Worm (Caenorhabditis elegans) whole organism, L4 larva: ENCODE results near the gene clec-256.
"Not testable (repeated sequence)": the region's sequence is repeated elsewhere in the genome, so short reads cannot be mapped to it uniquely, and the experiment has no call there.

Experiments used
- egl-43 ChIP-seq: fragments of 200-800 bp; sonication (Bioruptor generic); IDR thresholded peaks from 2 replicates; pipeline ENCODE4 v1.3.6; 2022; ENCODE audit warnings: missing genetic modification reagents, missing genetic modification characterization, missing compliant biosample characterization
- fos-1 ChIP-seq: fragments of 150-350 bp; optimal IDR thresholded peaks from 2 replicates; lab custom pipeline; 2014; ENCODE audit warnings: missing biosample characterization, missing genetic modification characterization
- mes-2 ChIP-seq: sonication (generic microtip); optimal IDR thresholded peaks from 2 replicates; lab custom pipeline; 2016; ENCODE audit warnings: missing genotype, mild to moderate bottlenecking, missing genetic modification characterization, missing compliant biosample characterization; ENCODE audit not compliant: poor library complexity, severe bottlenecking
- rbr-2 ChIP-seq: sonication (generic microtip); optimal IDR thresholded peaks from 2 replicates; lab custom pipeline; 2016; ENCODE audit warnings: missing genotype, missing genetic modification characterization, missing compliant biosample characterization
- skn-1 ChIP-seq: fragments of 150-350 bp; optimal IDR thresholded peaks from 2 replicates; lab custom pipeline; 2014; ENCODE audit warnings: missing biosample characterization, missing genetic modification characterization
- unc-62 ChIP-seq, 3 experiments: fragments of 150-350 bp in 1 of 3; sonication (generic microtip); optimal IDR thresholded peaks in 2 of 3; peaks in 1 of 3; 1 replicate in 1 of 3; 2 replicates in 2 of 3; lab custom pipeline; 2014 to 2017; ENCODE audit warnings: missing biosample characterization in 3 of 3, missing genetic modification characterization in 3 of 3, missing genetic modification reagents in 3 of 3, missing genotype in 1 of 3

DNA sequence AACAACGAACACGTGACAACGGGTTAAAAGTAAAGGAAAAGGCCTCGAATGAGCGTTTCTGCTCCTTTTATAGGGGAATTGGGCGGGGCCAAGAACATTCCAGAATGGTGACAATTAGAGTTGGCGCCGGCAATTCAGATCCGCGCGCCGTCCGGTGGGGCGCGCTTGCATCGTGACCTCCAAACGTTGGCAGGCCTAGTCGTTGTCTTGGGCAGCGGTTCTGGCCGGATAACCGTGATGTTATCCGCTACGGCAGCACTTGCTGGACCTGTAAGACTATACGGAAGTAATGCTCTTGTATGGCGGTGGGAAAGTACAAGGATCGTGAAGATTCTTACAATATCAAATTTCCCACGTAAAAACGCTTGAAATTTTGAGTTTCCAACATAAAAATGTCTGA is 46.7 kb upstream of the clec-256 start:
- TF ChIP-seq fos-1 (tag; lab: Kevin White, UChicago); rbr-2 (tag; lab: Kevin White, UChicago); egl-43; unc-62 (GFP tag; optimal IDR thresholded peaks at IDR 0.05 in 1 of 2; lab: Kevin White, UChicago); unc-62 (tag; optimal IDR thresholded peaks at IDR 0.05; lab: Kevin White, UChicago); mes-2 (tag; lab: Kevin White, UChicago); skn-1: not testable (repeated sequence)
